Fruit fly (Drosophila melanogaster) whole organism, embryonic: ENCODE results near the gene CG9682.

Experiments used
- Adf1 ChIP-seq: fragments of 200-800 bp; sonication (Bioruptor generic); IDR thresholded peaks from 2 replicates; pipeline ENCODE4 v1.3.6; 2022; ENCODE audit warnings: missing biosample characterization, missing genetic modification characterization
- CG10366 ChIP-seq: fragments of 200-800 bp; sonication (Bioruptor generic); IDR thresholded peaks from 2 replicates; pipeline ENCODE4 v1.3.6; 2022; ENCODE audit warnings: missing biosample characterization, missing genetic modification characterization
- CG11456 ChIP-seq: fragments of 200-800 bp; sonication (Bioruptor generic); IDR thresholded peaks from 3 replicates; pipeline ENCODE4 v1.3.6; 2022; ENCODE audit warnings: missing biosample characterization, missing genetic modification characterization
- CG1233 ChIP-seq: fragments of 200-800 bp; sonication (Bioruptor generic); optimal IDR thresholded peaks from 4 replicates; lab custom pipeline; 2018; ENCODE audit warnings: missing biosample characterization, mild to moderate bottlenecking, missing genetic modification characterization
- CG12942 ChIP-seq: fragments of 200-800 bp; sonication (Bioruptor generic); optimal IDR thresholded peaks from 3 replicates; lab custom pipeline; 2016; ENCODE audit warnings: missing biosample characterization, missing genetic modification characterization
- CG15479 ChIP-seq: fragments of 200-800 bp; sonication (Bioruptor generic); optimal IDR thresholded peaks from 3 replicates; lab custom pipeline; 2019; ENCODE audit warnings: missing biosample characterization, mild to moderate bottlenecking, missing genetic modification characterization, moderate library complexity
- CG1832 ChIP-seq: fragments of 200-800 bp; sonication (Bioruptor generic); optimal IDR thresholded peaks from 2 replicates; lab custom pipeline; 2017; ENCODE audit warnings: missing biosample characterization, mild to moderate bottlenecking, missing genetic modification characterization, inconsistent platforms
- CG18764 ChIP-seq: fragments of 200-800 bp; sonication (Bioruptor generic); optimal IDR thresholded peaks from 3 replicates; lab custom pipeline; 2016; ENCODE audit warnings: missing biosample characterization, missing genetic modification characterization
- CG2202 ChIP-seq: fragments of 200-800 bp; sonication (Bioruptor generic); optimal IDR thresholded peaks from 2 replicates; lab custom pipeline; 2018; ENCODE audit warnings: missing biosample characterization, mild to moderate bottlenecking, missing genetic modification characterization
- CG3407 ChIP-seq: fragments of 200-800 bp; sonication (Bioruptor generic); optimal IDR thresholded peaks from 2 replicates; lab custom pipeline; 2018; ENCODE audit warnings: missing biosample characterization, mild to moderate bottlenecking, missing genetic modification characterization
- CG3726 ChIP-seq: fragments of 200-800 bp; sonication (Bioruptor generic); IDR thresholded peaks from 3 replicates; pipeline ENCODE4, ENCODE4 v1.3.6; 2022; ENCODE audit warnings: missing biosample characterization, missing genetic modification characterization
- CG3995 ChIP-seq: fragments of 200-800 bp; sonication (Bioruptor generic); optimal IDR thresholded peaks from 3 replicates; lab custom pipeline; 2016; ENCODE audit warnings: missing biosample characterization, missing genetic modification characterization
- CG4360 ChIP-seq: fragments of 200-800 bp; sonication (Bioruptor generic); IDR thresholded peaks from 2 replicates; pipeline ENCODE4 v1.3.6; 2022; ENCODE audit warnings: missing biosample characterization, missing genetic modification characterization
- CG5180 ChIP-seq: fragments of 200-800 bp; sonication (Bioruptor generic); optimal IDR thresholded peaks from 3 replicates; lab custom pipeline; 2017; ENCODE audit warnings: missing biosample characterization, missing genetic modification characterization, mild to moderate bottlenecking, moderate library complexity, missing genetic modification reagents
- CG7786 ChIP-seq: fragments of 200-800 bp; sonication (Bioruptor generic); optimal IDR thresholded peaks from 2 replicates; lab custom pipeline; 2016; ENCODE audit warnings: missing biosample characterization, missing genetic modification characterization
- CG7963 ChIP-seq: fragments of 200-800 bp; sonication (Bioruptor generic); IDR thresholded peaks from 3 replicates; pipeline ENCODE4 v1.3.6; 2022; ENCODE audit warnings: missing biosample characterization, missing genetic modification characterization; ENCODE audit not compliant: partially characterized antibody
- CG8765 ChIP-seq: fragments of 200-800 bp; sonication (Bioruptor generic); IDR thresholded peaks from 2 replicates; pipeline ENCODE4 v1.3.6; 2022; ENCODE audit warnings: missing biosample characterization, missing genetic modification characterization
- CG9817 ChIP-seq: fragments of 200-800 bp; sonication (Bioruptor generic); optimal IDR thresholded peaks from 2 replicates; lab custom pipeline; 2018; ENCODE audit warnings: missing biosample characterization, mild to moderate bottlenecking, missing genetic modification characterization, moderate library complexity
- Dad ChIP-seq: fragments of 200-800 bp; sonication (Bioruptor generic); optimal IDR thresholded peaks from 3 replicates; lab custom pipeline; 2016; ENCODE audit warnings: missing biosample characterization, missing genetic modification characterization
- Deaf1 ChIP-seq: fragments of 200-800 bp; optimal IDR thresholded peaks from 3 replicates; lab custom pipeline; 2019; ENCODE audit warnings: missing biosample characterization, mild to moderate bottlenecking, missing genetic modification characterization, moderate library complexity
- Dp ChIP-seq: fragments of 200-800 bp; sonication (Bioruptor generic); optimal IDR thresholded peaks from 2 replicates; lab custom pipeline; 2018; ENCODE audit warnings: missing biosample characterization, mild to moderate bottlenecking, missing genetic modification characterization, moderate library complexity
- Jarid2 ChIP-seq: fragments of 200-800 bp; sonication (Bioruptor generic); optimal IDR thresholded peaks from 3 replicates; lab custom pipeline; 2017; ENCODE audit warnings: mild to moderate bottlenecking, missing biosample characterization, missing genetic modification reagents, missing genetic modification characterization
- Mad ChIP-seq: fragments of 200-800 bp; sonication (Bioruptor generic); optimal IDR thresholded peaks from 2 replicates; lab custom pipeline; 2016; ENCODE audit warnings: missing biosample characterization, missing genetic modification characterization
- Myb ChIP-seq: fragments of 200-800 bp; sonication (Bioruptor generic); optimal IDR thresholded peaks from 2 replicates; lab custom pipeline; 2016; ENCODE audit warnings: missing biosample characterization, missing genetic modification characterization
- NC2β ChIP-seq: fragments of 200-800 bp; sonication (Bioruptor generic); optimal IDR thresholded peaks from 2 replicates; lab custom pipeline; 2016; ENCODE audit warnings: missing biosample characterization, missing genetic modification characterization
- Nf-YB ChIP-seq: fragments of 200-800 bp; sonication (Bioruptor generic); optimal IDR thresholded peaks from 3 replicates; lab custom pipeline; 2019; ENCODE audit warnings: missing biosample characterization, mild to moderate bottlenecking, missing genetic modification characterization, moderate library complexity
- Nf-YC ChIP-seq: fragments of 200-800 bp; optimal IDR thresholded peaks from 3 replicates; lab custom pipeline; 2019; ENCODE audit warnings: missing biosample characterization, mild to moderate bottlenecking, missing genetic modification characterization, moderate library complexity
- Poxn ChIP-seq: fragments of 200-800 bp; sonication (Bioruptor generic); IDR thresholded peaks from 2 replicates; pipeline ENCODE4 v1.3.6; 2022; ENCODE audit warnings: missing biosample characterization, missing genetic modification characterization
- Six4 ChIP-seq: fragments of 200-800 bp; sonication (Bioruptor generic); optimal IDR thresholded peaks from 2 replicates; lab custom pipeline; 2016; ENCODE audit warnings: missing biosample characterization, missing genetic modification characterization
- Sry-β ChIP-seq: fragments of 200-800 bp; sonication (Bioruptor generic); optimal IDR thresholded peaks from 2 replicates; lab custom pipeline; 2018; ENCODE audit warnings: missing biosample characterization, mild to moderate bottlenecking, missing genetic modification characterization, moderate library complexity
- Trl ChIP-seq, 3 experiments: fragments of >200 bp in 2 of 3; fragments of 200-800 bp in 1 of 3; sonication (Bioruptor generic) in 1 of 3; optimal IDR thresholded peaks; 2 replicates in 1 of 3; 3 replicates in 2 of 3; lab custom pipeline; 2016 to 2017; ENCODE audit warnings: missing biosample characterization in 1 of 3, missing genetic modification characterization in 1 of 3
- bbx ChIP-seq: fragments of 200-800 bp; sonication (Bioruptor generic); IDR thresholded peaks from 2 replicates; pipeline ENCODE4 v1.3.6; 2022; ENCODE audit warnings: missing biosample characterization, missing genetic modification characterization; ENCODE audit not compliant: partially characterized antibody
- cad ChIP-seq: fragments of >200 bp; optimal IDR thresholded peaks from 2 replicates; lab custom pipeline; 2017; ENCODE audit warnings: missing biosample characterization, missing genetic modification characterization
- cg ChIP-seq: fragments of 200-800 bp; sonication (Bioruptor generic); optimal IDR thresholded peaks from 3 replicates; lab custom pipeline; 2019; ENCODE audit warnings: missing biosample characterization, mild to moderate bottlenecking, missing genetic modification characterization, moderate library complexity
- crol ChIP-seq: fragments of 200-800 bp; sonication (Bioruptor generic); IDR thresholded peaks from 2 replicates; pipeline ENCODE4 v1.3.6; 2022; ENCODE audit warnings: missing biosample characterization, missing genetic modification characterization
- da ChIP-seq: fragments of 200-800 bp; sonication (Bioruptor generic); optimal IDR thresholded peaks from 2 replicates; lab custom pipeline; 2016; ENCODE audit warnings: missing biosample characterization, missing genetic modification characterization
- ewg ChIP-seq: fragments of 200-800 bp; sonication (Bioruptor generic); optimal IDR thresholded peaks from 3 replicates; lab custom pipeline; 2017; ENCODE audit warnings: mild to moderate bottlenecking, missing biosample characterization, missing genetic modification reagents, missing genetic modification characterization
- gcm ChIP-seq: fragments of 200-800 bp; sonication (Bioruptor generic); optimal IDR thresholded peaks from 2 replicates; lab custom pipeline; 2019; ENCODE audit warnings: missing biosample characterization, mild to moderate bottlenecking, missing genetic modification characterization, moderate library complexity
- hbn ChIP-seq: fragments of 200-800 bp; sonication (Bioruptor generic); IDR thresholded peaks from 2 replicates; pipeline ENCODE4 v1.3.6; 2022; ENCODE audit warnings: missing biosample characterization, missing genetic modification characterization; ENCODE audit not compliant: partially characterized antibody
- her ChIP-seq: fragments of 200-800 bp; sonication (Bioruptor generic); optimal IDR thresholded peaks from 2 replicates; lab custom pipeline; 2016; ENCODE audit warnings: missing biosample characterization, missing genetic modification characterization
- hkb ChIP-seq, 2 experiments: fragments of 200-800 bp in 1 of 2; fragments of >200 bp in 1 of 2; sonication (Bioruptor generic) in 1 of 2; IDR thresholded peaks in 1 of 2; optimal IDR thresholded peaks in 1 of 2; 2 replicates each; pipeline versions ENCODE4 v1.3.6 to Lab custom; 2017 to 2022; ENCODE audit warnings: missing biosample characterization in 1 of 2, missing genetic modification characterization in 1 of 2
- kay ChIP-seq: fragments of 200-800 bp; sonication (Bioruptor generic); optimal IDR thresholded peaks from 2 replicates; lab custom pipeline; 2016; ENCODE audit warnings: missing biosample characterization, missing genetic modification characterization
- nerfin-1 ChIP-seq: fragments of 200-800 bp; sonication (Bioruptor generic); optimal IDR thresholded peaks from 3 replicates; lab custom pipeline; 2019; ENCODE audit warnings: missing biosample characterization, mild to moderate bottlenecking, missing genetic modification characterization, moderate library complexity
- org-1 ChIP-seq: fragments of 200-800 bp; sonication (Bioruptor generic); optimal IDR thresholded peaks from 2 replicates; lab custom pipeline; 2017; ENCODE audit warnings: missing biosample characterization, missing genetic modification characterization
- row ChIP-seq: fragments of 200-800 bp; sonication (Bioruptor generic); IDR thresholded peaks from 3 replicates; pipeline ENCODE4 v1.3.6; 2022; ENCODE audit warnings: missing biosample characterization, missing genetic modification characterization
- tin ChIP-seq: fragments of 200-800 bp; sonication (Bioruptor generic); optimal IDR thresholded peaks from 3 replicates; lab custom pipeline; 2016; ENCODE audit warnings: missing biosample characterization, missing genetic modification characterization
- vnd ChIP-seq: fragments of 200-800 bp; sonication (Bioruptor generic); IDR thresholded peaks from 3 replicates; pipeline ENCODE4 v1.3.6; 2022; ENCODE audit warnings: missing biosample characterization, missing genetic modification characterization; ENCODE audit not compliant: partially characterized antibody
- wek ChIP-seq: fragments of 200-800 bp; sonication (Bioruptor generic); optimal IDR thresholded peaks from 3 replicates; lab custom pipeline; 2018; ENCODE audit warnings: missing biosample characterization, mild to moderate bottlenecking, missing genetic modification characterization, moderate library complexity

CG9682 gene

dm6 chr3R:30272858-30273379, 22.2 kb downstream of the CG9682 start:
- TF ChIP-seq Jarid2 (peak; percentile 14), crol (GFP tag; lab: Robert Waterston, UW) (peak; percentile 96), Deaf1 (tag; lab: Kevin White, UChicago) (peak; percentile 71), Poxn (0 out of 2 replicates have a peak, but pooled peaks have one; percentile 4), bbx (GFP tag; lab: Robert Waterston, UW) (peak; percentile 35; the same call in 1 of the 2 replicates), NC2β (GFP tag; lab: Kevin White, UChicago) (no peak), her (GFP tag; lab: Kevin White, UChicago) (no peak), Nf-YC (peak; percentile 24), Adf1 (GFP tag; lab: Robert Waterston, UW) (peak; percentile 50; the same call in 1 of the 2 replicates), cg (GFP tag; lab: Kevin White, UChicago) (peak; percentile 42), Nf-YB (GFP tag; lab: Kevin White, UChicago) (peak; percentile 59), Sry-β (GFP tag; lab: Kevin White, UChicago) (no peak), wek (no peak), hbn (GFP tag; lab: Robert Waterston, UW) (no peak), Trl (optimal IDR thresholded peaks at IDR 0.05; lab: Kevin White, UChicago) (peak; percentile 6 to 72), Trl (GFP tag; optimal IDR thresholded peaks at IDR 0.05; lab: Kevin White, UChicago) (no peak), CG4360 (peak; percentile 91), ewg (GFP tag; lab: Kevin White, UChicago) (peak; percentile 42), CG7963 (GFP tag; lab: Robert Waterston, UW) (no peak), tin (GFP tag; lab: Kevin White, UChicago) (no peak), Six4 (GFP tag; lab: Kevin White, UChicago) (no peak), CG15479 (GFP tag; lab: Kevin White, UChicago) (peak; percentile 84), CG3726 (GFP tag; lab: Robert Waterston, UW) (no peak), CG5180 (peak; percentile 94), vnd (GFP tag; lab: Robert Waterston, UW) (0 out of 3 replicates have a peak, but pooled peaks have one; percentile 14), CG9817 (tag; lab: Kevin White, UChicago) (no peak), CG1832 (GFP tag; lab: Kevin White, UChicago) (peak; percentile 54), Myb (GFP tag; lab: Kevin White, UChicago) (no peak), nerfin-1 (no peak)

dm6 chr3R:30273898-30274297, 23.2 kb downstream of the CG9682 start:
- TF ChIP-seq Nf-YB (GFP tag; lab: Kevin White, UChicago) (peak; percentile 95), ewg (GFP tag; lab: Kevin White, UChicago) (peak; percentile 26), cg (GFP tag; lab: Kevin White, UChicago) (peak; percentile 52), CG12942 (GFP tag; lab: Kevin White, UChicago) (no peak), org-1 (GFP tag; lab: Kevin White, UChicago) (no peak), Myb (GFP tag; lab: Kevin White, UChicago) (no peak), CG3995 (GFP tag; lab: Kevin White, UChicago) (no peak), CG7786 (no peak), row (GFP tag; lab: Robert Waterston, UW) (peak; percentile 6; the same call in 1 of the 3 replicates), Nf-YC (peak; percentile 94), da (GFP tag; lab: Kevin White, UChicago) (no peak), cad (GFP tag; lab: Kevin White, UChicago) (peak; percentile 90), hkb (optimal IDR thresholded peaks at IDR 0.05; lab: Kevin White, UChicago) (no peak), hkb (GFP tag; IDR thresholded peaks at IDR 0.05; lab: Robert Waterston, UW) (no peak), CG2202 (tag; lab: Kevin White, UChicago) (no peak), CG8765 (GFP tag; lab: Robert Waterston, UW) (no peak), CG3407 (GFP tag; lab: Kevin White, UChicago) (no peak), CG10366 (GFP tag; lab: Robert Waterston, UW) (peak; percentile 19; the same call in 1 of the 2 replicates), Mad (GFP tag; lab: Kevin White, UChicago) (no peak), CG18764 (GFP tag; lab: Kevin White, UChicago) (no peak), Dp (GFP tag; lab: Kevin White, UChicago) (no peak), gcm (GFP tag; lab: Kevin White, UChicago) (peak; percentile 66), CG1233 (GFP tag; lab: Kevin White, UChicago) (no peak), Dad (GFP tag; lab: Kevin White, UChicago) (no peak), CG11456 (GFP tag; lab: Robert Waterston, UW) (no peak), kay (GFP tag; lab: Kevin White, UChicago) (no peak)
